Worm (Caenorhabditis elegans): ENCODE measurements around the gene C44H9.5.

The C44H9.5 gene

ce11 chrV:12819792-12820453 lies 29.7 kb downstream of the C44H9.5 start, which contains the start of the genes ZC443.4 and ugt-18 (continued):
- no peak for TF ChIP-seq ctbp-1 (GFP tag; IDR thresholded peaks at IDR 0.05)
- peak; percentile 56 for TF ChIP-seq nhr-77 (tag; optimal IDR thresholded peaks at IDR 0.05)
- TF ChIP-seq fkh-10 (GFP tag; optimal IDR thresholded peaks at IDR 0.05): no peak
- TF ChIP-seq nhr-25 (tag; optimal IDR thresholded peaks at IDR 0.05; ENCODE audit: borderline replicate concordance, insufficient read depth): no peak
- TF ChIP-seq ztf-7 (tag; optimal IDR thresholded peaks at IDR 0.05): no peak
- no peak for TF ChIP-seq F26F4.8 (GFP tag; conservative IDR thresholded peaks at IDR 0.05)
- no peak for TF ChIP-seq F44E2.7 (GFP tag; IDR thresholded peaks at IDR 0.05)
- TF ChIP-seq dmd-6 (GFP tag; IDR thresholded peaks at IDR 0.05): 0 out of 2 replicates have a peak, but pooled peaks have one; percentile 10
- no peak for TF ChIP-seq egl-27 (tag; optimal IDR thresholded peaks at IDR 0.05)
- TF ChIP-seq attf-4 (tag; optimal IDR thresholded peaks at IDR 0.05): no peak
- TF ChIP-seq set-16 (GFP tag; IDR thresholded peaks at IDR 0.05): no peak
- no peak for TF ChIP-seq lir-3 (tag; optimal IDR thresholded peaks at IDR 0.05)
- no peak for TF ChIP-seq T26A8.4 (GFP tag; IDR thresholded peaks at IDR 0.05)
- no peak for TF ChIP-seq nhr-11 (tag; optimal IDR thresholded peaks at IDR 0.05)
- no peak for TF ChIP-seq D1046.2 (GFP tag; IDR thresholded peaks at IDR 0.05)
- no peak for TF ChIP-seq madf-5 (GFP tag; IDR thresholded peaks at IDR 0.05)

ce11 chrV:12819155-12819554 lies 30.5 kb downstream of the C44H9.5 start:
- TF ChIP-seq zip-11 (GFP tag; IDR thresholded peaks at IDR 0.05): no peak
- TF ChIP-seq pha-4 (GFP tag; IDR thresholded peaks at IDR 0.05): no peak
- no peak for TF ChIP-seq pha-4 (tag; optimal IDR thresholded peaks at IDR 0.05)
- peak; percentile 11 for TF ChIP-seq mxl-3 (GFP tag; optimal IDR thresholded peaks at IDR 0.05)
- no peak for TF ChIP-seq snpc-1.2 (GFP tag; IDR thresholded peaks at IDR 0.05)
- no peak for TF ChIP-seq duxl-1 (tag; optimal IDR thresholded peaks at IDR 0.05; ENCODE audit: poor library complexity)
- no peak for TF ChIP-seq lim-7 (GFP tag; IDR thresholded peaks at IDR 0.05)
- TF ChIP-seq ztf-7 (tag; optimal IDR thresholded peaks at IDR 0.05): no peak
- TF ChIP-seq daf-19 (GFP tag; conservative IDR thresholded peaks at IDR 0.05): no peak
- TF ChIP-seq zfp-2 (tag; optimal IDR thresholded peaks at IDR 0.05): no peak
- TF ChIP-seq nhr-76 (tag; optimal IDR thresholded peaks at IDR 0.05): no peak
- TF ChIP-seq aly-2 (tag; optimal IDR thresholded peaks at IDR 0.05): no peak
- no peak for TF ChIP-seq snpc-4 (tag; optimal IDR thresholded peaks at IDR 0.05)
- TF ChIP-seq zfp-3 (GFP tag; conservative IDR thresholded peaks at IDR 0.05): no peak
- no peak for TF ChIP-seq F26F4.8 (GFP tag; conservative IDR thresholded peaks at IDR 0.05)
- no peak for TF ChIP-seq nhr-11 (tag; optimal IDR thresholded peaks at IDR 0.05)
- TF ChIP-seq dmd-8 (GFP tag; IDR thresholded peaks at IDR 0.05): no peak
- TF ChIP-seq lsy-2 (tag; optimal IDR thresholded peaks at IDR 0.05): peak; percentile 3 to 50
- TF ChIP-seq nhr-102 (tag; optimal IDR thresholded peaks at IDR 0.05): no peak
- TF ChIP-seq ama-1 (optimal IDR thresholded peaks at IDR 0.05): no peak
- TF ChIP-seq spr-1 (tag; optimal IDR thresholded peaks at IDR 0.05): no peak
- TF ChIP-seq mdl-1 (tag; optimal IDR thresholded peaks at IDR 0.05): peak in 1 of 2 experiments; percentile 70
- TF ChIP-seq Y48G9A.11 (GFP tag; IDR thresholded peaks at IDR 0.05): no peak
- TF ChIP-seq egl-43 (GFP tag; IDR thresholded peaks at IDR 0.05): no peak
- TF ChIP-seq R02D3.7 (tag; optimal IDR thresholded peaks at IDR 0.05): no peak
- TF ChIP-seq dmd-6 (GFP tag; IDR thresholded peaks at IDR 0.05): 0 out of 2 replicates have a peak, but pooled peaks have one; percentile 11
- no peak for TF ChIP-seq nhr-10 (tag; optimal IDR thresholded peaks at IDR 0.05)
- no peak for TF ChIP-seq lin-39 (tag; optimal IDR thresholded peaks at IDR 0.05)
- TF ChIP-seq tag-97 (GFP tag; IDR thresholded peaks at IDR 0.05): no peak
- no peak for TF ChIP-seq vab-7 (GFP tag; IDR thresholded peaks at IDR 0.05)
- TF ChIP-seq nhr-77 (tag; optimal IDR thresholded peaks at IDR 0.05): no peak
- TF ChIP-seq daf-12 (tag; optimal IDR thresholded peaks at IDR 0.05): no peak
- peak; percentile 97 for TF ChIP-seq aha-1 (tag)
- no peak for TF ChIP-seq attf-4 (tag; optimal IDR thresholded peaks at IDR 0.05)
- no peak for TF ChIP-seq T26A8.4 (GFP tag; IDR thresholded peaks at IDR 0.05)
- TF ChIP-seq nhr-6 (tag; optimal IDR thresholded peaks at IDR 0.05): no peak
- no peak for TF ChIP-seq nhr-237 (tag; optimal IDR thresholded peaks at IDR 0.05)
- no peak for TF ChIP-seq unc-130 (GFP tag; optimal IDR thresholded peaks at IDR 0.05)
- no peak for TF ChIP-seq ceh-44 (GFP tag; IDR thresholded peaks at IDR 0.05)
- TF ChIP-seq F49E8.2 (tag; optimal IDR thresholded peaks at IDR 0.05; ENCODE audit: borderline replicate concordance): no peak
- no peak for TF ChIP-seq ceh-82 (tag; optimal IDR thresholded peaks at IDR 0.05)
